Fruit fly (Drosophila melanogaster): Measurements from ENCODE around the gene TpnC73F.

The TpnC73F gene

DNA sequence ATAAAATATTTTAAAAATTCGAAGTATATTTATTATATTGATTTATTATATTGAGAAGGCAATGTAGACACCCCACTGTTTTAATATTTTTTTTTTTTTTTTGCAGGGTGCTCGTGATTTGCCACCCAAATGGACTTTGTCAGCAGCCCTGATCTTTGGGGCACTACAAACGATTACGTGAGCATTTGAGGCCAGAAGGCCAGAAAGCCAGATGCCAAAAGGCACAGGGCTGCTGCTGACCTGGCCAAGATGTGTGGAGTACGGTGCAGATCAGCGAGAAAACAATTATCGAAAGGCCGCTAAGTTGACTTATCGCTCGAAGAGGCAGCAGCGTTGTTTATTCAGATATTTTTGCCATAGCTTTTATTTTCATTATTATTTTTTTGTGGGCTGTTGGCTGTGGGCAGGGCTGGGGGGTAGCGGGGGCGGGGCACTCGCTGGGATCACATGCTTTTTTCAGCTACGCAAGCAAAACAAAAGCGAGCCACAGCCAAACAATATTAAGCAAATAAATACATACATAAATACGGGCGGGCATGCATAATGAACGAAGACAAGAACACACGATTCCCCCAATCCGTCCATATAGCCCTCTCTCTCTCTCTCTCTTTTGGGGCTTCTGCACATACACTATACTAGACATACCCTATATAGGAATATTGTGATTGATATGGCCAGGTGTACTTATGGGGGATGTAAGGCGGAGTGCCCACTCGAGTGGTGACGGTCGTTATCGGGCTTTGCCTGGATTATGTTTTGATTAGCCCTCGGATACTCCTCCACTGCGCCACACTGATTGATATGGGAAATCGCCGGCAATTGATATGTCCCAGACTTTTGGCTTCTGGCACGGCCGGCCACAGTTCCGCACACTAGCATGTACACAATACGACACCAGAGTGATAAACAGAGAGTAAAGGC is 42.4 kb upstream of the TpnC73F start (continued):
- peak; percentile 84 for TF ChIP-seq mirr (GFP tag; optimal IDR thresholded peaks at IDR 0.05)
- no peak for TF ChIP-seq dysf (GFP tag; IDR thresholded peaks at IDR 0.05)
- peak; percentile 64 for TF ChIP-seq caup (GFP tag; optimal IDR thresholded peaks at IDR 0.05; ENCODE audit: severe bottlenecking)
- TF ChIP-seq PHDP (tag; optimal IDR thresholded peaks at IDR 0.05) = no peak
- no peak for TF ChIP-seq ERR (GFP tag; optimal IDR thresholded peaks at IDR 0.05)
- no peak for TF ChIP-seq Stat92E (GFP tag; optimal IDR thresholded peaks at IDR 0.05)
- no peak for TF ChIP-seq CG8290 (GFP tag; optimal IDR thresholded peaks at IDR 0.05)
- peak in 1 of 2 experiments; percentile 2 for TF ChIP-seq CG8290 (tag; optimal IDR thresholded peaks at IDR 0.05)
- TF ChIP-seq sens-2 (GFP tag; IDR thresholded peaks at IDR 0.05) = no peak; the same call in 1 of the 2 replicates
- TF ChIP-seq Elba2 (GFP tag; optimal IDR thresholded peaks at IDR 0.05) = no peak
- no peak for TF ChIP-seq CG10267 (tag; optimal IDR thresholded peaks at IDR 0.05)
- no peak for TF ChIP-seq CG7963 (GFP tag; IDR thresholded peaks at IDR 0.05; ENCODE audit: partially characterized antibody)
- TF ChIP-seq dati (GFP tag; IDR thresholded peaks at IDR 0.05) = no peak
- TF ChIP-seq CG14710 (tag; optimal IDR thresholded peaks at IDR 0.05) = no peak
- peak; percentile 18 for TF ChIP-seq CG15514 (GFP tag; optimal IDR thresholded peaks at IDR 0.05)
- peak; percentile 96 for TF ChIP-seq exex (tag; optimal IDR thresholded peaks at IDR 0.05)
- peak; percentile 95 for TF ChIP-seq cwo (GFP tag; optimal IDR thresholded peaks at IDR 0.05)
- peak; percentile 17 for TF ChIP-seq Sox102F (GFP tag; optimal IDR thresholded peaks at IDR 0.05)
- TF ChIP-seq CG4820 (GFP tag; optimal IDR thresholded peaks at IDR 0.05) = no peak
- TF ChIP-seq CG42726 (GFP tag; IDR thresholded peaks at IDR 0.05; ENCODE audit: partially characterized antibody) = no peak
- TF ChIP-seq CG7987 (GFP tag; optimal IDR thresholded peaks at IDR 0.05) = peak; percentile 48
- TF ChIP-seq TFAM (GFP tag; optimal IDR thresholded peaks at IDR 0.05) = no peak
- peak; percentile 28 for TF ChIP-seq CG12104 (GFP tag; optimal IDR thresholded peaks at IDR 0.05)
- TF ChIP-seq Dip2 (GFP tag; IDR thresholded peaks at IDR 0.05) = no peak
- TF ChIP-seq Nf-YA (GFP tag; IDR thresholded peaks at IDR 0.05) = no peak; the same call in 1 of the 2 replicates
- TF ChIP-seq ATbp (GFP tag; optimal IDR thresholded peaks at IDR 0.05) = peak; percentile 44
- TF ChIP-seq sqz (GFP tag; optimal IDR thresholded peaks at IDR 0.05) = no peak
- TF ChIP-seq Mrtf (GFP tag; IDR thresholded peaks at IDR 0.05) = 0 out of 3 replicates have a peak, but pooled peaks have one; percentile 26
- peak; percentile 57 for TF ChIP-seq rib (GFP tag; IDR thresholded peaks at IDR 0.05)
- no peak for TF ChIP-seq CG11504 (tag; optimal IDR thresholded peaks at IDR 0.05)
- peak; percentile 69 for TF ChIP-seq Hey (tag; optimal IDR thresholded peaks at IDR 0.05)
- no peak for TF ChIP-seq jumu (GFP tag; optimal IDR thresholded peaks at IDR 0.05)
- peak; percentile 62 for TF ChIP-seq abd-A (tag; optimal IDR thresholded peaks at IDR 0.05)
- TF ChIP-seq CG15479 (GFP tag; optimal IDR thresholded peaks at IDR 0.05) = no peak
- no peak for TF ChIP-seq CG30020 (tag; optimal IDR thresholded peaks at IDR 0.05)
- TF ChIP-seq CG10147 (GFP tag; optimal IDR thresholded peaks at IDR 0.05) = peak; percentile 42
- TF ChIP-seq Scr (GFP tag; IDR thresholded peaks at IDR 0.05; ENCODE audit: partially characterized antibody) = no peak
- no peak for TF ChIP-seq CG8388 (GFP tag; optimal IDR thresholded peaks at IDR 0.05)
- TF ChIP-seq fd64A (GFP tag; optimal IDR thresholded peaks at IDR 0.05) = peak; percentile 28
- no peak for TF ChIP-seq Bgb (GFP tag; IDR thresholded peaks at IDR 0.05; ENCODE audit: partially characterized antibody)
- TF ChIP-seq zfh2 (GFP tag; optimal IDR thresholded peaks at IDR 0.05) = no peak
- TF ChIP-seq Aef1 (GFP tag; IDR thresholded peaks at IDR 0.05) = no peak
- TF ChIP-seq CG10431 (GFP tag; optimal IDR thresholded peaks at IDR 0.05) = no peak
- TF ChIP-seq CG6175 (GFP tag; IDR thresholded peaks at IDR 0.05) = peak; percentile 28; the same call in 1 of the 3 replicates
- no peak for TF ChIP-seq jigr1 (GFP tag; IDR thresholded peaks at IDR 0.05)
- no peak for TF ChIP-seq Poxn (GFP tag; IDR thresholded peaks at IDR 0.05)
- TF ChIP-seq CG12942 (GFP tag; optimal IDR thresholded peaks at IDR 0.05) = no peak
- TF ChIP-seq az2 (GFP tag; optimal IDR thresholded peaks at IDR 0.05) = no peak
